Fruit fly (Drosophila melanogaster): ENCODE data around the gene CG14710.

DNA sequence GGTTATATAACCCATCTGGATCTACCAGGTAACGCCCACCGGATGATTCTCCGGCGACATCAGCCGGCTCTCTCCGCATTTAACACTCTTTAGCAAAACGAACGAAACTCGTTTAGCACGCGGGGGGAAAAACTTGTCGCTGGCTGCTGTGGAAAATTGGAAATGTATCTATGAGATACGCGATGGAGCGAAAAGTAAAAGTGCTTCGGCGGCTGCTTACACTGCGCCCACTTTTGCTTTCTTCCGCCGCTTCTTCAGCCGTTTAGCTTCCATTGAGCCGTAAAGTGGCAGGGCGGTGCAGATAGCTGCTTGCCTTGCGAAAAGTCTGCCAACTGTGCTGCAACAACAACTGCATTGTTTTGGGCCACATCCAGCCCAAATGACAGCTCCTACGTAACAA, 41.3 kb downstream of the CG14710 start:
- TF ChIP-seq CG15269 (tag; optimal IDR thresholded peaks at IDR 0.05) (no peak), vfl (GFP tag; optimal IDR thresholded peaks at IDR 0.05) (no peak), Dbx (GFP tag; IDR thresholded peaks at IDR 0.05) (no peak)
